Worm (Caenorhabditis elegans) whole organism, midembryonic: ENCODE data around the gene acr-14.
A peak's percentile ranks its signal among the peaks of the same experiment; 100 is the strongest.

Experiments
- T22C8.4 ChIP-seq: fragments of 200-800 bp; sonication (Bioruptor generic); IDR thresholded peaks from 2 replicates; pipeline ENCODE4 v1.3.6; 2022; ENCODE audit warnings: missing genetic modification characterization, missing compliant biosample characterization
- cog-1 ChIP-seq: sonication (generic microtip); optimal IDR thresholded peaks from 2 replicates; lab custom pipeline; 2016; ENCODE audit warnings: missing genetic modification characterization, missing compliant biosample characterization
- flt-1 ChIP-seq: fragments of 200-800 bp; sonication (Bioruptor generic); IDR thresholded peaks from 2 replicates; pipeline ENCODE4 v1.3.6; 2022; ENCODE audit warnings: missing genetic modification characterization, missing compliant biosample characterization
- klf-2 ChIP-seq: fragments of 200-800 bp; sonication (Bioruptor generic); conservative IDR thresholded peaks from 2 replicates; pipeline ENCODE4 v1.3.6; 2022; ENCODE audit warnings: missing genetic modification reagents, missing genetic modification characterization, missing compliant biosample characterization
- med-1 ChIP-seq: sonication (generic microtip); optimal IDR thresholded peaks from 2 replicates; lab custom pipeline; 2017; ENCODE audit warnings: missing genetic modification characterization, mild to moderate bottlenecking, missing compliant biosample characterization, antibody characterized with exemption, missing genetic modification reagents; ENCODE audit not compliant: insufficient read depth
- ref-1 ChIP-seq: fragments of 200-800 bp; sonication (Bioruptor generic); conservative IDR thresholded peaks from 2 replicates; pipeline ENCODE4 v1.3.6; 2022; ENCODE audit warnings: missing genetic modification reagents, missing genetic modification characterization, missing compliant biosample characterization
- tab-1 ChIP-seq: fragments of 200-800 bp; sonication (Bioruptor generic); IDR thresholded peaks from 2 replicates; pipeline ENCODE4 v1.3.6; 2022; ENCODE audit warnings: missing genetic modification characterization, missing compliant biosample characterization
- ztf-23 ChIP-seq: fragments of 200-800 bp; sonication (Bioruptor generic); IDR thresholded peaks from 2 replicates; pipeline ENCODE4 v1.3.6; 2022; ENCODE audit warnings: missing genetic modification reagents, missing genetic modification characterization, missing compliant biosample characterization
- ztf-29 ChIP-seq: fragments of 200-800 bp; sonication (Bioruptor generic); IDR thresholded peaks from 2 replicates; pipeline ENCODE4 v1.3.6; 2022; ENCODE audit warnings: missing genetic modification reagents, missing genetic modification characterization, missing compliant biosample characterization

The acr-14 gene

DNA sequence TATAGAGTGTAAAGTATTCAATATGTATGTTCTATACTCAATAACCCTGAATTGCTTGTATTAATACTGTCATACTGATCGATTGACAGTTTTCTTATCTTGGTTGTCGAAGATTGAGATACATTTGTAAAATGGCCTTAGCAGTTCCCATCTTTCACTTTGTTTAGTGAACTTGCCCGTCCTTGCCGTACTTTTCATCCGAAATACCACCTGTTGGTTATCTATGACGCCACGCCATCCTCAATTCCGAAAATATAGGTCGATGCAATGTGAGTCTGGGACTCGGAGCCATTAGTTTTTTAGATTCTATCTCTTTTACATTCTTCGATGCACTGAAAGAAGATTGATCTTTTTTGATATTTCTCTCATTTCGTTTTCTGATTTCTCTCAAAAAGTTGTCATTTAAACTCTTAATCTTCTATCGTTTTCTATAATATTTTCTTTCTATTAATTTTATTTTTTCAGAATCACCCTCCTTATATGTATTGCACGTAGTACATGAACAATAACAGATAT, 47.4 kb downstream of the acr-14 start, which contains the start of gene ulp-4:
ulp-4 (plus strand) TSS at position 466 of the 516 bp plus-strand sequence.
- TF ChIP-seq cog-1 (tag; lab: Kevin White, UChicago) (no peak), klf-2 (GFP tag; lab: Robert Waterston, UW) (no peak), tab-1 (GFP tag; lab: Robert Waterston, UW) (no peak), ztf-23 (GFP tag; lab: Robert Waterston, UW) (no peak), ref-1 (GFP tag; lab: Robert Waterston, UW) (no peak), flt-1 (GFP tag; lab: Robert Waterston, UW) (no peak), ztf-29 (GFP tag; lab: Robert Waterston, UW) (no peak), T22C8.4 (GFP tag; lab: Robert Waterston, UW) (no peak), med-1 (no peak)

- no peak for TF ChIP-seq ztf-29 (GFP tag; lab: Robert Waterston, UW)
- no peak for TF ChIP-seq klf-2 (GFP tag; lab: Robert Waterston, UW)
- no peak for TF ChIP-seq cog-1 (tag; lab: Kevin White, UChicago)
- no peak for TF ChIP-seq med-1
- no peak for TF ChIP-seq flt-1 (GFP tag; lab: Robert Waterston, UW)
- no peak for TF ChIP-seq ztf-23 (GFP tag; lab: Robert Waterston, UW)
- no peak for TF ChIP-seq tab-1 (GFP tag; lab: Robert Waterston, UW)
- no peak for TF ChIP-seq ref-1 (GFP tag; lab: Robert Waterston, UW)
- no peak for TF ChIP-seq T22C8.4 (GFP tag; lab: Robert Waterston, UW)
Observed at ce11 chrII:8129040-8129387, 48.0 kb downstream of the acr-14 start.

DNA sequence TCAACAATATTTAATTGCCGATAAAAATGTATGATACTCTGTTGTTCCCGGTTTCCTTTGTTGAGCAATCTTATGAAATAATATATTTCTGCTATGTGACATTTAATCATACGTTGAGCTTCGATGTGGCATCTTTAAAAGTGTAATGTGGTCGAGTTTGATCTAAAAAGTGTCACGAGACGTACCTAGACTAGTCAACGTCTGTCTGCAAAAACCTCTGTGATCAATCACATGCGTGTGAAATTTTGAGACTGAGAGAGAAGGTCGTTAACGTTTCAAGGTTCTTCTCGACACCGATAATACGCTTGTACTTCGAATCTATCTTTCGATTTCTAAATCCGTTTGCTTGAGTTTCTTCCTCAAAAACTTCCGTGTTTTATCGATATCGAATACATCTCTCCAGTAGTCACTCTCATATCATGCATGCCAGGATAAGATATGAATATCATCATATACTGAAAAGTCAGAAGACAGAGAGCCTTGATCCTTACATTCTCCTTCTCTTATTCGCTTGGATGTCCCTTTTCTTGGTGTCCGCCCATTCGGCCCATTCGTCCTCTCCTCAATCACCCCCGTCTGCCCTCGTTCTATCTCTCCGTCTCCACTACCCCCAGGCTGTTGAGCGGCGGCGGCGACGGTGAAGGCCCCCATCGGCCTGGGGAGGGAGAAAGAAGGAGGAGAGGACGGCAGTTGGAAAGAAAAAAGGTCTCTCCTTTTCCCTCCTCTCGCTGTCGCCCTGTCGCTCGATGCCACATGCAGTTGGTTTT, 48.5 kb downstream of the acr-14 start:
- TF ChIP-seq flt-1 (GFP tag; lab: Robert Waterston, UW) (0 out of 2 replicates have a peak, but pooled peaks have one; percentile 33), med-1 (no peak), cog-1 (tag; lab: Kevin White, UChicago) (no peak), ztf-23 (GFP tag; lab: Robert Waterston, UW) (peak; percentile 72), ref-1 (GFP tag; lab: Robert Waterston, UW) (no peak), tab-1 (GFP tag; lab: Robert Waterston, UW) (0 out of 2 replicates have a peak, but pooled peaks have one; percentile 49), klf-2 (GFP tag; lab: Robert Waterston, UW) (no peak)

ce11 chrII:8127794-8128193, 49.2 kb downstream of the acr-14 start:
- TF ChIP-seq klf-2 (GFP tag; lab: Robert Waterston, UW) (no peak), med-1 (no peak), flt-1 (GFP tag; lab: Robert Waterston, UW) (no peak), ztf-23 (GFP tag; lab: Robert Waterston, UW) (no peak), T22C8.4 (GFP tag; lab: Robert Waterston, UW) (no peak), tab-1 (GFP tag; lab: Robert Waterston, UW) (no peak), ztf-29 (GFP tag; lab: Robert Waterston, UW) (no peak), ref-1 (GFP tag; lab: Robert Waterston, UW) (no peak), cog-1 (tag; lab: Kevin White, UChicago) (no peak)

- TF ChIP-seq ztf-29 (GFP tag; lab: Robert Waterston, UW) (no peak), med-1 (no peak), cog-1 (tag; lab: Kevin White, UChicago) (no peak), klf-2 (GFP tag; lab: Robert Waterston, UW) (no peak)
Observed at ce11 chrII:8127290-8127689, 49.7 kb downstream of the acr-14 start.

DNA sequence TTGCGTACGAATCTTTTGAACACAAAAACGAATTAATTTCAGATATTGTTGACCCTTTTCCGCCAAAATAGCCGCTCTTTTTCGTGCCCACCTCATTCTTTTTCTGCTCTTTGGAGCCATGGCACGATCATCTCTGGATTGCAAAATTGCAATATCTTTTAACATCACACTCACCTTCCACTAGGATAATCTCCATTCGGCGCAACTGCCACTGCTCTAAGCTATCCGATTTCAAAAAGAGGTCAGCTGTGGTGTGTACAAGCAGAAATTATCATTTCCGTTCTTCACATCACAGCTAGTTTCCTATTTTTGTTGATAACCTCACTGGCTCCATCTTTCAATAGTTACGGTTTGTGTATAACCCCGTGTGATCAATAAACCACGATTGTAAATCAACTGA, 50.4 kb downstream of the acr-14 start:
- TF ChIP-seq tab-1 (GFP tag; lab: Robert Waterston, UW) = no peak
- no peak for TF ChIP-seq klf-2 (GFP tag; lab: Robert Waterston, UW)
- TF ChIP-seq flt-1 (GFP tag; lab: Robert Waterston, UW) = no peak
- TF ChIP-seq ref-1 (GFP tag; lab: Robert Waterston, UW) = no peak
- no peak for TF ChIP-seq ztf-23 (GFP tag; lab: Robert Waterston, UW)
- TF ChIP-seq med-1 = no peak
- TF ChIP-seq ztf-29 (GFP tag; lab: Robert Waterston, UW) = no peak
- no peak for TF ChIP-seq T22C8.4 (GFP tag; lab: Robert Waterston, UW)
- TF ChIP-seq cog-1 (tag; lab: Kevin White, UChicago) = no peak

- no peak for TF ChIP-seq flt-1 (GFP tag; lab: Robert Waterston, UW)
- TF ChIP-seq tab-1 (GFP tag; lab: Robert Waterston, UW) = 0 out of 2 replicates have a peak, but pooled peaks have one; percentile 14
- no peak for TF ChIP-seq ztf-29 (GFP tag; lab: Robert Waterston, UW)
- TF ChIP-seq T22C8.4 (GFP tag; lab: Robert Waterston, UW) = peak; percentile 52
- TF ChIP-seq cog-1 (tag; lab: Kevin White, UChicago) = no peak
- peak; percentile 19; the same call in 1 of the 2 replicates for TF ChIP-seq klf-2 (GFP tag; lab: Robert Waterston, UW)
- TF ChIP-seq ref-1 (GFP tag; lab: Robert Waterston, UW) = no peak
- no peak for TF ChIP-seq ztf-23 (GFP tag; lab: Robert Waterston, UW)
- no peak for TF ChIP-seq med-1
Observed at ce11 chrII:8126132-8126531, 50.9 kb downstream of the acr-14 start.

ce11 chrII:8125439-8125838, 51.6 kb downstream of the acr-14 start:
- no peak for TF ChIP-seq flt-1 (GFP tag; lab: Robert Waterston, UW)
- TF ChIP-seq cog-1 (tag; lab: Kevin White, UChicago) = no peak
- no peak for TF ChIP-seq T22C8.4 (GFP tag; lab: Robert Waterston, UW)
- no peak for TF ChIP-seq klf-2 (GFP tag; lab: Robert Waterston, UW)
- TF ChIP-seq ztf-23 (GFP tag; lab: Robert Waterston, UW) = no peak
- no peak for TF ChIP-seq ref-1 (GFP tag; lab: Robert Waterston, UW)
- TF ChIP-seq tab-1 (GFP tag; lab: Robert Waterston, UW) = no peak
- no peak for TF ChIP-seq ztf-29 (GFP tag; lab: Robert Waterston, UW)
